Worm (Caenorhabditis elegans): Measurements from ENCODE around the gene str-71.
A peak's percentile ranks its signal among the peaks of the same experiment; 100 is the strongest.

DNA sequence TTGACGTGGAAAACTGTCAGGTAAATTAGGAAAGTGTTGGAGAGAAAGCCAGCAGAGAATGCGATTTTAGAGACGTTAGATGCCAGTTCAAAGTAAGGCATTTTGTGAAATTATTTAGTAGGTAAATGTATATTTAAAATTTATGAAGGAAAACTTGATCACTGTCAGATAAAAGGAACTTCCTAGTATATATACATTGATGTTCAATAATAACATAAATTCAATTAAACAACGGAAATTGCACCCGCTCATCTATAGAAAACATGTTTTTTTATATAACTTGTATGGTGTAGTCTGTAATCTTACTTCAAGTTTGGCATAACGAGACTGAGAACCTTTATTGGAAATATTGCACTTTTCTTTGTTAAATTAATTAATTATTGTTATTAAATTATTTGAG is at the start of gene str-71:
- no peak for TF ChIP-seq aly-2 (tag; optimal IDR thresholded peaks at IDR 0.05)
- TF ChIP-seq spr-3 (GFP tag; optimal IDR thresholded peaks at IDR 0.05) = no peak
- no peak for TF ChIP-seq madf-9 (GFP tag; conservative IDR thresholded peaks at IDR 0.05)
- peak; percentile 83 for TF ChIP-seq aha-1 (tag)
- no peak for TF ChIP-seq nhr-76 (tag; optimal IDR thresholded peaks at IDR 0.05)
- TF ChIP-seq unc-39 (tag; optimal IDR thresholded peaks at IDR 0.05) = no peak
- TF ChIP-seq mxl-3 (GFP tag; optimal IDR thresholded peaks at IDR 0.05) = no peak
